Worm (Caenorhabditis elegans): ENCODE results near the gene ant-1.4.

The ant-1.4 gene

ce11 chrIV:8460208-8460607 lies at the start of gene ant-1.4:
Gene ant-1.4 (minus strand): TSS chrIV:8460308.
- TF ChIP-seq tbx-37 (GFP tag; conservative IDR thresholded peaks at IDR 0.05) (no peak), scrt-1 (GFP tag; IDR thresholded peaks at IDR 0.05) (no peak), hmg-4 (GFP tag; optimal IDR thresholded peaks at IDR 0.05) (no peak), hmbx-1 (tag; optimal IDR thresholded peaks at IDR 0.05) (no peak), F13C5.2 (tag; optimal IDR thresholded peaks at IDR 0.05) (no peak), ets-7 (tag; optimal IDR thresholded peaks at IDR 0.05) (no peak), B0310.2 (tag; optimal IDR thresholded peaks at IDR 0.05) (no peak), sea-1 (GFP tag; conservative IDR thresholded peaks at IDR 0.05) (no peak)

DNA sequence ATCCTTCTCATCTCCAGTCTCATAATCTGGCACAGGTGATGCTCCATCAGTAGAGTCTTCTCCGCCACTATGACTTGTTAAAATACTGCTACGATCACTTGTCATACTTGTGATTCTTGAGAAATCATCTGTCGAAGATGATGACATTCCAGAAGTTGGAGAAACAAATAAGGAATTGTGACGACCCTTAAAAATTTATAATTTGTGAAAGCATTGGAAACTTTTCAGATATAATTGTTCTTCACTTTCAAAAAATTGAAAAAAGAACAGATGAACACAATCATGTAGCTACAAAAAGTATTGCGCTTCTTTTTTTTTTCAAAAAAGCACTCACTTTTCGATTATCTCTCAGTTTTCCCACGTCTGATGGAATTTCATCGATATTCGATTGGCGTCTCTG lies 45.9 kb upstream of the ant-1.4 start:
- TF ChIP-seq tbx-37 (GFP tag; conservative IDR thresholded peaks at IDR 0.05), result no peak
- TF ChIP-seq ama-1 (optimal IDR thresholded peaks at IDR 0.05), result no peak
- TF ChIP-seq aly-1 (tag; optimal IDR thresholded peaks at IDR 0.05), result no peak
- no peak for TF ChIP-seq tbx-11 (GFP tag; IDR thresholded peaks at IDR 0.05)
- TF ChIP-seq ceh-13 (GFP tag; optimal IDR thresholded peaks at IDR 0.05), result no peak
- no peak for TF ChIP-seq flt-1 (GFP tag; IDR thresholded peaks at IDR 0.05)
- no peak for TF ChIP-seq ets-7 (tag; optimal IDR thresholded peaks at IDR 0.05)
- TF ChIP-seq B0310.2 (tag; optimal IDR thresholded peaks at IDR 0.05), result no peak
- TF ChIP-seq pes-1 (GFP tag; IDR thresholded peaks at IDR 0.05), result no peak
- TF ChIP-seq ceh-36 (tag; optimal IDR thresholded peaks at IDR 0.05), result no peak
- no peak for TF ChIP-seq sea-1 (GFP tag; conservative IDR thresholded peaks at IDR 0.05)
- no peak for TF ChIP-seq F13C5.2 (tag; optimal IDR thresholded peaks at IDR 0.05)
- TF ChIP-seq hmbx-1 (tag; optimal IDR thresholded peaks at IDR 0.05), result no peak
- no peak for TF ChIP-seq hmg-4 (GFP tag; optimal IDR thresholded peaks at IDR 0.05)
- TF ChIP-seq tra-4 (tag; optimal IDR thresholded peaks at IDR 0.05), result no peak
- TF ChIP-seq scrt-1 (GFP tag; IDR thresholded peaks at IDR 0.05), result no peak
- TF ChIP-seq hnd-1 (tag; optimal IDR thresholded peaks at IDR 0.05), result no peak

DNA sequence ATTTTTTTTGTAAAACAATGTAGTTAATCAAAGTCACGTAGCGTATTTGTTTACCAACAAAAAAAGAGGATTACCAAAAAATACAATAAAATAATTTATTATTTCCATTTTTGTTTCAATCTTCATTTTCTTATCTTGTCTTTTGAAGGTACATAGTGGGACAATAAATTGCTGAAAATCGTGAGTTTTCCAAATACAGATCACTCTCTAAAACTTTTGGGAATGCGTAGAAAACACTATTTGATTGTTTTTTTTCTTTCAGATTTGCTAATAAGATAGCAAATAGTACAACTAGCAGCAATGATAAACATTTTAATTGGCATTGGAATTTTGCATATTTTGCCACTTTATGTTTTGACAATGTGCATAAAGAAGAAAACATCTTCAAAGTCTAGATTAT lies 41.3 kb upstream of the ant-1.4 start, which contains the start of gene C28C12.1:
TSS of gene C28C12.1 (plus strand) at position 301 of the 400 bp plus-strand sequence.
- TF ChIP-seq pes-1 (GFP tag; IDR thresholded peaks at IDR 0.05) (no peak), B0310.2 (tag; optimal IDR thresholded peaks at IDR 0.05) (no peak), tbx-11 (GFP tag; IDR thresholded peaks at IDR 0.05) (no peak), hmbx-1 (tag; optimal IDR thresholded peaks at IDR 0.05) (no peak), ceh-13 (GFP tag; optimal IDR thresholded peaks at IDR 0.05) (no peak), hmg-4 (GFP tag; optimal IDR thresholded peaks at IDR 0.05) (no peak), flt-1 (GFP tag; IDR thresholded peaks at IDR 0.05) (no peak), tbx-37 (GFP tag; conservative IDR thresholded peaks at IDR 0.05) (no peak), ets-7 (tag; optimal IDR thresholded peaks at IDR 0.05) (no peak), sea-1 (GFP tag; conservative IDR thresholded peaks at IDR 0.05) (no peak), aly-1 (tag; optimal IDR thresholded peaks at IDR 0.05) (no peak), scrt-1 (GFP tag; IDR thresholded peaks at IDR 0.05) (no peak), tra-4 (tag; optimal IDR thresholded peaks at IDR 0.05) (no peak), ama-1 (optimal IDR thresholded peaks at IDR 0.05) (no peak), F13C5.2 (tag; optimal IDR thresholded peaks at IDR 0.05) (no peak)

DNA sequence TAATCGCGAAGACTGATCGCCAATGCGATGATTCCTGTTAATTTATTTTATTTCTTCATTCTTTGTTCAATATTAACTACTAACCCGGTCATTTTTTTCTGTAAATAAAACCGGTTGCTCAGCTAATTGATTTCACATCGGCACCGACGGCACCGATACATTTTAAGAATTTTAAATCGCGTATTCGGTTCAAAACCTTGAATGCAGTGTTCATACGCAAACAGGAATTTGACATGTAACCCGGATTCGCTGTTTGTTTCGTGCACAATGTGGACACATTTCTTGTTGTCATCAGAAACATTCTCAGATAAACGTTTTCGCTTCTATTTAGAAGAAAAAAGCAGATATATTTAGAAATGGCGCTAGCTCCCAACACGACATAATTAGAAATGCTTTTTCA lies 39.8 kb upstream of the ant-1.4 start:
- TF ChIP-seq scrt-1 (GFP tag; IDR thresholded peaks at IDR 0.05), result no peak
- TF ChIP-seq pes-1 (GFP tag; IDR thresholded peaks at IDR 0.05), result no peak
- no peak for TF ChIP-seq hnd-1 (tag; optimal IDR thresholded peaks at IDR 0.05)
- no peak for TF ChIP-seq F13C5.2 (tag; optimal IDR thresholded peaks at IDR 0.05)
- TF ChIP-seq hmbx-1 (tag; optimal IDR thresholded peaks at IDR 0.05), result no peak
- no peak for TF ChIP-seq tbx-37 (GFP tag; conservative IDR thresholded peaks at IDR 0.05)
- no peak for TF ChIP-seq B0310.2 (tag; optimal IDR thresholded peaks at IDR 0.05)
- no peak for TF ChIP-seq ceh-36 (tag; optimal IDR thresholded peaks at IDR 0.05)

DNA sequence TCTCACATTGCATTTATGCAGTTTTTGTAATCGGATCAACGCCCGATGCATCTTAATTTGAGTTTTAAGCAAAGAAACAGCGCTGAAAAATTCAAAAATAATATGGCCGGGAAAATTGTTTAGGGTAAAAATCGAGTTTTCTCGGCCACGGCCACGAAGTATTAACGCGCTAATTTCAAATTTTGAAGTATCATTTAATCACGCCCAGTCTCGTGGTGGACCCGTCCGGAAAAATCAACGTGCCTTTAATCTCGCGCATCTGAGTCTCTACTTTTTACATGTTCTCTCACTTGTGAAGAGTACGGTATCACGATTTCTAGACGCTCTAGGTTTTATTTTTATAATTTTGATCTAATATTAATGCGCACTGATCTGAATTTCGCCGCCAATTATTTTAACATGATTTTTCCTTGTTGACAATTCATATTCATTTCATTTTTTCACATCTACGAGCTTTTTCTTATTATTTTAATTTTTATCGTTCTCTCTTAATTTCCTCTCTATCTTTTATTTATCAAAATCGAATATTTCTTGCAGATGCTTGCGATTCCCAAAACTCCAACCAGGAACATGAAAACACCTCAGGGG lies 38.8 kb upstream of the ant-1.4 start, which contains the start of the genes acdh-13 and mesp-1:
TSS of gene acdh-13 (minus strand) at position 51 of the 588 bp plus-strand sequence.
TSS of gene mesp-1 (plus strand) at position 538 of the 588 bp plus-strand sequence.
- peak; percentile 54; the same call in 1 of the 2 replicates for TF ChIP-seq tbx-37 (GFP tag; conservative IDR thresholded peaks at IDR 0.05)
- TF ChIP-seq B0310.2 (tag; optimal IDR thresholded peaks at IDR 0.05), result no peak

DNA sequence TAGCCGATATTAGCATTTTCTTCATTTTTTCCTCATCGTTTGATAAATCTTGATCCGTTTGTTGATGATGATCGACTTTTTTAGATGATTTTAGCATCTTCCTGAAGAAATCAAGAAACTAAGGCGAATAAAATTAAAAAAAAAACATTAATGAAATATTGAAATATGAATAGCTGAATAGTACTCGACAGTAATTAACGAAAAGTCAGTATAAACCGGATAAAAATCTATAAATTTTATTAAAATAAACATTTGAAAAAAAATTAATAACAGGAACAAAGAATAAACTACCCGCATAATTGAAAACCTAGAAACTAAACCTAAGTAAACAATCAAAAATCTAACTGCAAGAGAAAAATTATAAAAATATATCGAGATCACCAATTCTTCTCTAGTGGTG lies 36.2 kb upstream of the ant-1.4 start, which contains the start of gene C28C12.12:
TSS of gene C28C12.12 (minus strand) at position 101 of the 400 bp plus-strand sequence.
- no peak for TF ChIP-seq aly-1 (tag; optimal IDR thresholded peaks at IDR 0.05)
- no peak for TF ChIP-seq ceh-13 (GFP tag; optimal IDR thresholded peaks at IDR 0.05)
- no peak for TF ChIP-seq tra-4 (tag; optimal IDR thresholded peaks at IDR 0.05)
- no peak for TF ChIP-seq F13C5.2 (tag; optimal IDR thresholded peaks at IDR 0.05)
- no peak for TF ChIP-seq ceh-36 (tag; optimal IDR thresholded peaks at IDR 0.05)
- no peak for TF ChIP-seq hnd-1 (tag; optimal IDR thresholded peaks at IDR 0.05)

DNA sequence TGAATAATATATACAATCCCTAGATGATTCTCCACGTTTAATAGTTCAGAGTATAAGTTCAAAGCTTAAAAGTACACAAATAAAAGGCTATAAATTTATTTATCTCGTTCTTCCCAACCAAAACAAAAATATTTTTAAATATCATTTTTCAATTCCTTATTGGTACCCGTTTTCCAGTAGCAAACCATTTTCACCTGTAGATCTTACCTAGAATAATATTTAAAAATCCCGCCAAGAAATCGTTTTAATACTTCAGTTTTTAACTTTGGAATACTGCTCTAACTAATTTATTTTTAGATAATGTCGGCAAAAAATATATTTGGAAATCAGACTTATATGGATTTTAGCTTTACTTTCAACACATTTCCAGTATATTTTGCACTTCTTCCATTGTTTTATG lies 32.1 kb upstream of the ant-1.4 start, which contains the start of gene sru-7:
TSS of gene sru-7 (plus strand) at position 301 of the 400 bp plus-strand sequence.
- TF ChIP-seq hmg-4 (GFP tag; optimal IDR thresholded peaks at IDR 0.05) (no peak), sea-1 (GFP tag; conservative IDR thresholded peaks at IDR 0.05) (no peak), hnd-1 (tag; optimal IDR thresholded peaks at IDR 0.05) (no peak)

- no peak for TF ChIP-seq ama-1 (optimal IDR thresholded peaks at IDR 0.05)
- TF ChIP-seq B0310.2 (tag; optimal IDR thresholded peaks at IDR 0.05), result no peak
- no peak for TF ChIP-seq ets-7 (tag; optimal IDR thresholded peaks at IDR 0.05)
- TF ChIP-seq aly-1 (tag; optimal IDR thresholded peaks at IDR 0.05), result no peak
- TF ChIP-seq tbx-11 (GFP tag; IDR thresholded peaks at IDR 0.05), result no peak
- TF ChIP-seq tra-4 (tag; optimal IDR thresholded peaks at IDR 0.05), result no peak
- no peak for TF ChIP-seq pes-1 (GFP tag; IDR thresholded peaks at IDR 0.05)
- no peak for TF ChIP-seq ceh-36 (tag; optimal IDR thresholded peaks at IDR 0.05)
- no peak for TF ChIP-seq tbx-37 (GFP tag; conservative IDR thresholded peaks at IDR 0.05)
- no peak for TF ChIP-seq sea-1 (GFP tag; conservative IDR thresholded peaks at IDR 0.05)
- TF ChIP-seq flt-1 (GFP tag; IDR thresholded peaks at IDR 0.05), result no peak
- TF ChIP-seq ceh-13 (GFP tag; optimal IDR thresholded peaks at IDR 0.05), result no peak
- TF ChIP-seq hmbx-1 (tag; optimal IDR thresholded peaks at IDR 0.05), result no peak
- TF ChIP-seq scrt-1 (GFP tag; IDR thresholded peaks at IDR 0.05), result no peak
- no peak for TF ChIP-seq hmg-4 (GFP tag; optimal IDR thresholded peaks at IDR 0.05)
These were observed 29.8 kb upstream of the ant-1.4 start, which contains the start of gene srlf-2 for ce11 chrIV:8489915-8490314. Gene srlf-2 (plus strand): TSS chrIV:8490215.
